Worm (Caenorhabditis elegans) whole organism, midembryonic: ENCODE results near the gene C17E7.9.

Source experiments
- T22C8.4 ChIP-seq: fragments of 200-800 bp; sonication (Bioruptor generic); IDR thresholded peaks from 2 replicates; pipeline ENCODE4 v1.3.6; 2022; ENCODE audit warnings: missing genetic modification characterization, missing compliant biosample characterization
- cog-1 ChIP-seq: sonication (generic microtip); optimal IDR thresholded peaks from 2 replicates; lab custom pipeline; 2016; ENCODE audit warnings: missing genetic modification characterization, missing compliant biosample characterization
- flt-1 ChIP-seq: fragments of 200-800 bp; sonication (Bioruptor generic); IDR thresholded peaks from 2 replicates; pipeline ENCODE4 v1.3.6; 2022; ENCODE audit warnings: missing genetic modification characterization, missing compliant biosample characterization
- klf-2 ChIP-seq: fragments of 200-800 bp; sonication (Bioruptor generic); conservative IDR thresholded peaks from 2 replicates; pipeline ENCODE4 v1.3.6; 2022; ENCODE audit warnings: missing genetic modification reagents, missing genetic modification characterization, missing compliant biosample characterization
- med-1 ChIP-seq: sonication (generic microtip); optimal IDR thresholded peaks from 2 replicates; lab custom pipeline; 2017; ENCODE audit warnings: missing genetic modification characterization, mild to moderate bottlenecking, missing compliant biosample characterization, antibody characterized with exemption, missing genetic modification reagents; ENCODE audit not compliant: insufficient read depth
- ref-1 ChIP-seq: fragments of 200-800 bp; sonication (Bioruptor generic); conservative IDR thresholded peaks from 2 replicates; pipeline ENCODE4 v1.3.6; 2022; ENCODE audit warnings: missing genetic modification reagents, missing genetic modification characterization, missing compliant biosample characterization
- tab-1 ChIP-seq: fragments of 200-800 bp; sonication (Bioruptor generic); IDR thresholded peaks from 2 replicates; pipeline ENCODE4 v1.3.6; 2022; ENCODE audit warnings: missing genetic modification characterization, missing compliant biosample characterization
- ztf-23 ChIP-seq: fragments of 200-800 bp; sonication (Bioruptor generic); IDR thresholded peaks from 2 replicates; pipeline ENCODE4 v1.3.6; 2022; ENCODE audit warnings: missing genetic modification reagents, missing genetic modification characterization, missing compliant biosample characterization
- ztf-29 ChIP-seq: fragments of 200-800 bp; sonication (Bioruptor generic); IDR thresholded peaks from 2 replicates; pipeline ENCODE4 v1.3.6; 2022; ENCODE audit warnings: missing genetic modification reagents, missing genetic modification characterization, missing compliant biosample characterization

Gene C17E7.9

DNA sequence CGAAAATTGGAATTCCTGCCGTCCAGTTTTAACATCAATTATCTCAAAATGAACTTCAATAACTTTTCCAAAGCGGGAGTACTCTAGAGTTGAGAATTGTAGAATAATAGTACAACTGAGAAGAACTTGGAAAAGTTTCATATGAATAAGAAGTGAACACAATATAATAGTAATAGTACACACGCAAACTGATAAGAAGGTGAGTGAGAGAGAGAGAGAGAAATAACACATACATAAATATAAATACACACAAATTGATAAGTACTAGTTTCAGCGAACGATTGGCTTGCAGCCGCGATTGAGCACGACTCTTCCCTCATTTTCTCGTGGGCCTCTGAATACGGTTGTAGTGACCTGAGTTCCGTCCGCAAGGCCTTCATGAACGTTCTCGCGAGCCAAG lies 1.5 kb downstream of the C17E7.9 start, which contains the start of gene C17E7.13:
Gene C17E7.13 (minus strand): TSS at position 176 of the 400 bp plus-strand sequence.
- TF ChIP-seq med-1 (GFP tag; lab: Kevin White, UChicago) (no peak), T22C8.4 (GFP tag; lab: Robert Waterston, UW) (no peak), ref-1 (GFP tag; lab: Robert Waterston, UW) (no peak), flt-1 (GFP tag; lab: Robert Waterston, UW) (no peak), klf-2 (no peak), ztf-23 (GFP tag; lab: Robert Waterston, UW) (no peak), cog-1 (tag; lab: Kevin White, UChicago) (no peak), tab-1 (no peak), ztf-29 (no peak)

DNA sequence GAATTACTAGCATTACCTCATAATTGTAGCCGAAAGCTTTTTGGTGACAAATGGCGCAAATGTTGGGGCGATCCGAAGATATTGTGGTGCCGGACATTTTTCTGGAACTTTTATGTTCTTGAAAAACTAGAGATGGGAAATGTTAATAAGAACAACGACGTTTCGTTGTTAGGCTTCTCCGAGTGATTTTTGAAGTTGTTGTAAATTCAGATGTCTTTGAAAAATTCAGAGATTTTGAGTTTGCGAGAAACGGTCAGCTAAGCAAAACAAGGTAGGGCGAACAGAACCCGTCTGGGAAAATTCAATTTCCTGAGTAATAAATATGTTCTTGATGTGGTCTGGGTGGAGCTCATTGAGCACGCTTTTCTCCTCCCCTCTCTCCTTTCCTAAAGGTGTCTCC lies 4.6 kb downstream of the C17E7.9 start, which contains the start of gene nhr-124:
Gene nhr-124 (minus strand): TSS at position 101 of the 400 bp plus-strand sequence.
- TF ChIP-seq ztf-23 (GFP tag; lab: Robert Waterston, UW) (no peak), ztf-29 (no peak), klf-2 (no peak), cog-1 (tag; lab: Kevin White, UChicago) (no peak), med-1 (GFP tag; lab: Kevin White, UChicago) (no peak), ref-1 (GFP tag; lab: Robert Waterston, UW) (no peak), T22C8.4 (GFP tag; lab: Robert Waterston, UW) (no peak)

DNA sequence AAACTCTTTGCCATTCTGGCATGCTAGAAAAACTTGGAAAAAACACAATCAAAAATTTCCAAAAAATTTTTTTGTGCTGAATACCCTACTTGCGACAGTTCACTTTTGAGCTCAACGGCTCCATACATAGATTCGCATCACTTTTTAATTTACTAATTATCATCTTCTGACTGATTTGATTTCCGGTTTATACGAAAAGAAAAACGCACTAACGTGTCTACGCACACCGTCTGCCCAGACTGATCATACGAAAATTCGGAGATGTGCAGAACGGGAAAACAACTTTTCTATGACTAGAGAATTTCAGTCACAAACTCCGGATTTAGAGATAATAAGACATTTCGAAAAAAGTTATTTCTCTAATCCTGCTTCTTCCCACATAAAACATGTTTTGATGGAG lies 6.1 kb downstream of the C17E7.9 start:
- TF ChIP-seq ztf-29 (no peak), cog-1 (tag; lab: Kevin White, UChicago) (no peak), med-1 (GFP tag; lab: Kevin White, UChicago) (no peak), klf-2 (no peak), T22C8.4 (GFP tag; lab: Robert Waterston, UW) (no peak), flt-1 (GFP tag; lab: Robert Waterston, UW) (no peak), ref-1 (GFP tag; lab: Robert Waterston, UW) (no peak), ztf-23 (GFP tag; lab: Robert Waterston, UW) (no peak), tab-1 (no peak)

- TF ChIP-seq klf-2 (no peak), flt-1 (GFP tag; lab: Robert Waterston, UW) (no peak), ztf-29 (no peak), tab-1 (no peak), ref-1 (GFP tag; lab: Robert Waterston, UW) (no peak), cog-1 (tag; lab: Kevin White, UChicago) (no peak), ztf-23 (GFP tag; lab: Robert Waterston, UW) (no peak)
Measured at ce11 chrV:3878223-3878622, 12.4 kb downstream of the C17E7.9 start, which contains the start of gene nhr-159. nhr-159 (minus strand) TSS chrV:3878323.

ce11 chrV:3877242-3877641 lies 13.4 kb downstream of the C17E7.9 start:
- TF ChIP-seq ztf-29 (no peak), ztf-23 (GFP tag; lab: Robert Waterston, UW) (no peak), flt-1 (GFP tag; lab: Robert Waterston, UW) (no peak), cog-1 (tag; lab: Kevin White, UChicago) (no peak), tab-1 (no peak), med-1 (GFP tag; lab: Kevin White, UChicago) (no peak), klf-2 (no peak), T22C8.4 (GFP tag; lab: Robert Waterston, UW) (no peak), ref-1 (GFP tag; lab: Robert Waterston, UW) (no peak)

DNA sequence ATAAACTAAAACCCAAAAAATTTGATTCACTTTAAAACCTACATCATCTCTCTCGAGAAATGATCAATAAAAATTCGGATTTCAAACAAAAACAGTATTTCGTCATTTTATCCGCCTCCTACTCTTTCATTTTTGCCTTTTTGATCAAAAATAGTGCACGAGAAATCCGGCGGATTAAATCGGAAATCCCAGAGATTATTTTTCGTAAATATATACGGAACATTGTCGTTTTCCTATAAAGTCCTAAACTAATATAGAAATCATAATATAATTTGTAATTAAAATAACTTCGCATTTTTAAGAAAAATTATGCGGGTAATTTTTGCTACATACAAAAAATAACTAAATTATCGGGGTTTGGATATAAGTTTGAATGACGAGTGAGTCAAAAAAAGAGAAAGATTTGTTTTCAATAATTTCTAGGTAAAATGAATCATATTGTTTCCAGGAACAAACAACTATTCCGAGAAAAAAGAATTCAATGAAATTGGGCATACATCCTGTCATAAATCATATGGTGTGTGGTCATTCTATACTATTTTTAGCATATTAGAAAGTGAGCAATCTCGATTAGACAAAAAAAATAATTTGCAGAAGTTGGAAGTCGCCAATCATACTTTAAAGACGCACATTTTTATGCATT lies 16.4 kb downstream of the C17E7.9 start, which contains the start of gene nhr-158:
Gene nhr-158 (minus strand): TSS at position 51 of the 643 bp plus-strand sequence.
- no peak for TF ChIP-seq tab-1
- no peak for TF ChIP-seq med-1 (GFP tag; lab: Kevin White, UChicago)
- TF ChIP-seq flt-1 (GFP tag; lab: Robert Waterston, UW), result no peak
- TF ChIP-seq cog-1 (tag; lab: Kevin White, UChicago), result no peak
- TF ChIP-seq ztf-23 (GFP tag; lab: Robert Waterston, UW), result no peak
- no peak for TF ChIP-seq T22C8.4 (GFP tag; lab: Robert Waterston, UW)
- TF ChIP-seq ztf-29, result no peak
- no peak for TF ChIP-seq ref-1 (GFP tag; lab: Robert Waterston, UW)
- TF ChIP-seq klf-2, result no peak

DNA sequence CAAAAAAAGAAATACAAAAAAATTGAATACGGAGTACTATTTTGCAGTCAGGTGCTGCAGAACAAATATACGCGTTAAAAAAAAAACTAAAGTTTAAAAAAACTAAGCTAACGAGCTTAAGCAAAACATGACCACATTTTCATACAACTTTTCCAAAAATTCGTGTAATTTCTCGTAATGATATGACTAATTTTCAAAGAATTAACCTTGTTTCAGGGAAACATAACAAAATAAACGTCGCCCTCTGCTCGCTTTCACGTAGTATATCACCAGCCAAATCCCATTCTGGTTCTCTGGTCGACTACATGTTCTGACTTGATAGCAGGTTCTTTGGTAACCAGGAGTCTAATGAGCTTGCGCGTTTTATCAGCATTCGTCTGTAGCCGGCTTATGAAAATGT lies 20.3 kb downstream of the C17E7.9 start:
- TF ChIP-seq ztf-23 (GFP tag; lab: Robert Waterston, UW) (no peak), T22C8.4 (GFP tag; lab: Robert Waterston, UW) (no peak), ref-1 (GFP tag; lab: Robert Waterston, UW) (no peak), flt-1 (GFP tag; lab: Robert Waterston, UW) (no peak), klf-2 (no peak), tab-1 (no peak), ztf-29 (no peak), med-1 (GFP tag; lab: Kevin White, UChicago) (no peak), cog-1 (tag; lab: Kevin White, UChicago) (no peak)

DNA sequence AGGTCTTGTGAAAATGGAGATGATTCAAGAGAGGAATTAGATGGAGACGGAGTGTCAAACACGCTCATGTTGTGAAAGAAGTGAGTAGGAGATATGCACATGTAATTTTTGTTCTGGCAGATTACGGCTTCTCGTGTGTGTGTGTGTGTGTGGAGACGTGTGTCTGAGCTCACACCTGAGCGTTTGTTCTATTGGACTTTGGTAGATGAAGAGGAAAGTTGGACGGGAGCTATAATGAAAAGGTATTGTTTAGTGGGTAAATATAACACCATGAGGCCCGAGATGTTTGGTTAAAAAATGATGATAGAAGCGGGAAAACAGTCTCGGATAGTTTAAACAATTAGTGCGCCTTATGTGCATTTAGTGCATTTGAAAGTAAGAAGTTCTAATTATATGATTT lies 21.8 kb downstream of the C17E7.9 start, which contains the start of gene nhr-157:
Gene nhr-157 (minus strand): TSS at position 101 of the 400 bp plus-strand sequence.
- TF ChIP-seq ref-1 (GFP tag; lab: Robert Waterston, UW), result no peak
- TF ChIP-seq cog-1 (tag; lab: Kevin White, UChicago), result no peak
- no peak for TF ChIP-seq med-1 (GFP tag; lab: Kevin White, UChicago)
- no peak for TF ChIP-seq ztf-29
- TF ChIP-seq klf-2, result no peak
- TF ChIP-seq tab-1, result no peak
- TF ChIP-seq ztf-23 (GFP tag; lab: Robert Waterston, UW), result no peak
- TF ChIP-seq T22C8.4 (GFP tag; lab: Robert Waterston, UW), result no peak
- TF ChIP-seq flt-1 (GFP tag; lab: Robert Waterston, UW), result no peak

DNA sequence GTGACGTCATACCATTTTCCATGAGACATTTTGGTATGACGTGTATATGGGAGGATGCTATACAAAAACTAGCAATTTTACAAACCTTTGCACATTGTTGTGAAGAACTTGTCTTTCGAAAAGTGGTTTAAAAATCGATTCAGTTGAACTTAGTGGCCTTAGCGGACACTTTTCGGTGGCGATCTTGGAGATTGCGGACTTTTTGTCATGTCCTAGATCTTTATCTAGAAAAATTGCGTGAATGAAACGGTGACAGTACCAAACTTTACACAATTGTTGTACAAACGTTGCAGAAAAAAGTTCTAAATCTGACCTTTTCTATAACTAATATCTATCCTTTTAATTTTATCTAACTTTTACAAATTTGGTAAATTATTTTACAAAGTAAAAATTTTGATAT lies 25.4 kb downstream of the C17E7.9 start:
- TF ChIP-seq cog-1 (tag; lab: Kevin White, UChicago), result no peak
- TF ChIP-seq ztf-29, result no peak
- TF ChIP-seq ztf-23 (GFP tag; lab: Robert Waterston, UW), result no peak
- TF ChIP-seq flt-1 (GFP tag; lab: Robert Waterston, UW), result no peak
- no peak for TF ChIP-seq ref-1 (GFP tag; lab: Robert Waterston, UW)
- no peak for TF ChIP-seq T22C8.4 (GFP tag; lab: Robert Waterston, UW)
- no peak for TF ChIP-seq tab-1
- TF ChIP-seq klf-2, result no peak
- TF ChIP-seq med-1 (GFP tag; lab: Kevin White, UChicago), result no peak
